Worm (Caenorhabditis elegans) whole organism, L4 larva: ENCODE measurements around the gene dph-1.

ENCODE experiments used
- F44E2.7 ChIP-seq: fragments of 200-800 bp; sonication (Bioruptor generic); IDR thresholded peaks from 2 replicates; pipeline ENCODE4 v2.1.2; 2022; ENCODE audit warnings: missing genetic modification characterization, missing compliant biosample characterization
- dpl-1 ChIP-seq: fragments of 150-350 bp; optimal IDR thresholded peaks from 2 replicates; lab custom pipeline; 2014; ENCODE audit warnings: missing biosample characterization, missing genetic modification reagents, missing genetic modification characterization
- hif-1 ChIP-seq, 2 experiments: sonication (generic microtip); optimal IDR thresholded peaks; 2 replicates each; lab custom pipeline; 2016 to 2017; ENCODE audit warnings: missing compliant biosample characterization in 2 of 2, missing genetic modification characterization in 2 of 2, missing genetic modification reagents in 2 of 2, missing genotype in 2 of 2, mild to moderate bottlenecking in 1 of 2
- nhr-77 ChIP-seq: fragments of 150-350 bp; optimal IDR thresholded peaks from 2 replicates; lab custom pipeline; 2014; ENCODE audit warnings: missing biosample characterization, missing genetic modification characterization
- skn-1 ChIP-seq: fragments of 150-350 bp; optimal IDR thresholded peaks from 2 replicates; lab custom pipeline; 2014; ENCODE audit warnings: missing biosample characterization, missing genetic modification characterization

- TF ChIP-seq dpl-1 (GFP tag; lab: Kevin White, UChicago): no peak
- no peak for TF ChIP-seq skn-1 (tag; lab: Kevin White, UChicago)
- no peak for TF ChIP-seq F44E2.7 (GFP tag; lab: Robert Waterston, UW)
- no peak for TF ChIP-seq hif-1 (tag; optimal IDR thresholded peaks at IDR 0.05; lab: Kevin White, UChicago)
- TF ChIP-seq nhr-77: no peak
These were observed 25.2 kb upstream of the dph-1 start for ce11 chrIII:3681351-3681938.
